Fruit fly (Drosophila melanogaster): Measurements from ENCODE around the gene ChLD3.

Gene ChLD3

DNA sequence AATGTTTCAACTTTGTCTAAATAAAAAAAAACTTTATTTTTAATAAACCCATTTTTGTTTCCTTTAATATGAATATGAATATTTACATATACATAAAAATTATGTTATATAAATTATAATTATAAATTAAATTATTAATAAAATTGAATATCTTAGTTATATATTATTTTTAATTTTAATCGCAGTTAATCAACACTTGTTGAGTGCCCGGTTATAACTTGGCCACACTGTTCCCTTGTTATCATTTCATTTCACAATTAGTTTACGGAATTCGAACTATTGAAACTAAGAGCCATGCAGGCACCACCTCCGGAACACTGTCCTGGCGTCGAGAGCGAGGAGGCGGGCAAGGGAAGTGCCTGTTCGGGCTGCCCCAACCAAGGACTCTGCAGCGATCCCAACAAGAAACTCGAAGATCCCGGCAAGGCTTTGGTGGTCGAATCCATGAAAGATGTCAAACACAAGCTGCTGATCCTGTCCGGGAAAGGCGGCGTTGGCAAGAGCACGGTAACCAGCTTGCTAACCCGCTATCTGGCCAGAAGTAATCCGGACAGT lies 6.2 kb upstream of the ChLD3 start, which contains the start of gene Nubp1:
TSS of gene Nubp1 (plus strand) at position 213 of the 555 bp plus-strand sequence.
- TF ChIP-seq Ets96B (tag; optimal IDR thresholded peaks at IDR 0.05) (no peak), achi (GFP tag; optimal IDR thresholded peaks at IDR 0.05) (no peak), CG6163 (GFP tag; IDR thresholded peaks at IDR 0.05) (no peak), CG6808 (GFP tag; optimal IDR thresholded peaks at IDR 0.05) (no peak), CG6854 (GFP tag; optimal IDR thresholded peaks at IDR 0.05) (no peak)

DNA sequence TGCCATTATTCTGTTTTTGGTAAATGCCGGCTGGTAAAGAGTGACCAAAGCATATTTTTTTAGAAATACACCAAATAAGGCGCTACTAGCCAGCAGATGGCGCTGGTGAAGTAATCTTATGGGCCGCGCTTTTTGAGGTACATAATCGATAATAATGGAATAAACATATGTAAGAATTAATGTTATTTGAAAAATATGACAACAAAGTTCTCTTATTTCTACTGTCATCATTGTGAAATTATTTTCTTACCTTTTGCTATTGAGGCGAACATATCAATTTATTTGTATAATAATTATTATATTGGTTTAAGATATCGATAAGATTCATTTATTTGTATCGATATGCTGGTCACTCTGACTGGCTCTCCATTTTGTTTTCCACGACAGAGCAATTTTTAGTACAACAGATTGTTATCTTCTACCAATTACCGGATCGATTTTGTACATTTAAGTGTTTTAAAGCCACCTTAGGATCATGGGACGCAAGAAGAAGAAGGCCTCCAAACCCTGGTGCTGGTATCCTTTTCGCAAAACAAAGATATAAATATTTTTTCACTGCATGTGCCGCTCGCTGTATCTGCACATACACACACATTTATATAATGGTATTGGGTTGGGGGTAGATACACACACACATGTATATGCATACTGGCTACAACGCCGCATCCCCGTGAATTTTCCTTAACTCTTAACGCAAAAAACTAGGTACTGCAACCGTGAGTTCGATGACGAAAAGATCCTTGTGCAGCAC lies 4.6 kb downstream of the ChLD3 start, which contains the start of the genes LSm7 and BuGZ:
TSS of gene LSm7 (minus strand) at position 46 of the 751 bp plus-strand sequence.
TSS of gene BuGZ (plus strand) at position 351 of the 751 bp plus-strand sequence.
- TF ChIP-seq CG8319 (GFP tag; optimal IDR thresholded peaks at IDR 0.05) (no peak), dsx (GFP tag; optimal IDR thresholded peaks at IDR 0.05; ENCODE audit: poor library complexity, severe bottlenecking) (no peak), lz (GFP tag; optimal IDR thresholded peaks at IDR 0.05) (peak; percentile 35), Ets96B (tag; optimal IDR thresholded peaks at IDR 0.05) (no peak), Sox14 (GFP tag; optimal IDR thresholded peaks at IDR 0.05) (no peak), eg (GFP tag; IDR thresholded peaks at IDR 0.05) (no peak), esn (GFP tag; optimal IDR thresholded peaks at IDR 0.05) (peak; percentile 7), CG3919 (GFP tag; optimal IDR thresholded peaks at IDR 0.05) (no peak), achi (GFP tag; optimal IDR thresholded peaks at IDR 0.05) (no peak), CG31627 (GFP tag; optimal IDR thresholded peaks at IDR 0.05) (peak; percentile 30), CG16779 (tag; optimal IDR thresholded peaks at IDR 0.05) (no peak), CG6163 (GFP tag; IDR thresholded peaks at IDR 0.05) (no peak), Hr39 (GFP tag; optimal IDR thresholded peaks at IDR 0.05) (no peak)

- TF ChIP-seq CG6163 (GFP tag; IDR thresholded peaks at IDR 0.05) (no peak), svp (GFP tag) (no peak), CG11902 (GFP tag; optimal IDR thresholded peaks at IDR 0.05) (no peak), CG9139 (GFP tag; optimal IDR thresholded peaks at IDR 0.05) (no peak), Sox14 (GFP tag; optimal IDR thresholded peaks at IDR 0.05) (no peak), ss (GFP tag; optimal IDR thresholded peaks at IDR 0.05) (no peak), CG11294 (GFP tag; IDR thresholded peaks at IDR 0.05) (no peak), Eip93F (GFP tag; optimal IDR thresholded peaks at IDR 0.05) (no peak), fd59A (GFP tag; optimal IDR thresholded peaks at IDR 0.05) (no peak), esn (GFP tag; optimal IDR thresholded peaks at IDR 0.05) (no peak)
These were observed 8.5 kb downstream of the ChLD3 start for dm6 chr2L:16747145-16747544.

- TF ChIP-seq CG6854 (GFP tag; optimal IDR thresholded peaks at IDR 0.05) (no peak), OdsH (GFP tag; optimal IDR thresholded peaks at IDR 0.05) (no peak), achi (GFP tag; optimal IDR thresholded peaks at IDR 0.05) (no peak), svp (GFP tag) (no peak), CG7368 (GFP tag; optimal IDR thresholded peaks at IDR 0.05) (no peak), CG6276 (GFP tag; optimal IDR thresholded peaks at IDR 0.05) (no peak), CG15336 (GFP tag; IDR thresholded peaks at IDR 0.05) (no peak), salr (GFP tag; optimal IDR thresholded peaks at IDR 0.05) (no peak), CG8319 (GFP tag; optimal IDR thresholded peaks at IDR 0.05) (no peak), Sox15 (GFP tag; optimal IDR thresholded peaks at IDR 0.05) (no peak), CG1621 (tag; optimal IDR thresholded peaks at IDR 0.05) (no peak)
These were observed 13.7 kb downstream of the ChLD3 start for dm6 chr2L:16752340-16752739.

- TF ChIP-seq CG15336 (GFP tag; IDR thresholded peaks at IDR 0.05), result peak; percentile 28; the same call in 1 of the 2 replicates
- no peak for TF ChIP-seq CG16779 (tag; optimal IDR thresholded peaks at IDR 0.05)
These were observed 15.4 kb downstream of the ChLD3 start, which contains the start of gene yellow-b for dm6 chr2L:16754074-16754473. Gene yellow-b, plus strand, starts transcription at chr2L:16754336.
